Worm (Caenorhabditis elegans): ENCODE results near the gene maph-9.
A peak's percentile ranks its signal among the peaks of the same experiment; 100 is the strongest.

- TF ChIP-seq ama-1 (optimal IDR thresholded peaks at IDR 0.05) (no peak), ama-1 (GFP tag; optimal IDR thresholded peaks at IDR 0.05) (no peak), hlh-26 (GFP tag; conservative IDR thresholded peaks at IDR 0.05) (no peak), snpc-1.3 (tag; optimal IDR thresholded peaks at IDR 0.05; ENCODE audit: insufficient read depth) (no peak), gei-17 (GFP tag; optimal IDR thresholded peaks at IDR 0.05) (no peak), repo-1 (tag; optimal IDR thresholded peaks at IDR 0.05) (no peak), madf-6 (GFP tag; IDR thresholded peaks at IDR 0.05) (no peak), ccch-3 (GFP tag; optimal IDR thresholded peaks at IDR 0.05) (no peak), F49E8.2 (tag; optimal IDR thresholded peaks at IDR 0.05; ENCODE audit: insufficient read depth) (no peak), madf-3 (GFP tag; IDR thresholded peaks at IDR 0.05) (no peak), attf-5 (GFP tag; optimal IDR thresholded peaks at IDR 0.05) (peak; percentile 16), pha-4 (tag; optimal IDR thresholded peaks at IDR 0.05) (no peak), madf-10 (tag; optimal IDR thresholded peaks at IDR 0.05) (no peak), ztf-28 (GFP tag; IDR thresholded peaks at IDR 0.05) (no peak), ceh-40 (GFP tag; IDR thresholded peaks at IDR 0.05) (no peak)
These were observed 23.3 kb upstream of the maph-9 start, which contains the start of gene cyn-12 for ce11 chrIV:7133140-7133539.

Measured in whole organism, young adult.